Fruit fly (Drosophila melanogaster): ENCODE results near the gene CG9641.

Gene CG9641

DNA sequence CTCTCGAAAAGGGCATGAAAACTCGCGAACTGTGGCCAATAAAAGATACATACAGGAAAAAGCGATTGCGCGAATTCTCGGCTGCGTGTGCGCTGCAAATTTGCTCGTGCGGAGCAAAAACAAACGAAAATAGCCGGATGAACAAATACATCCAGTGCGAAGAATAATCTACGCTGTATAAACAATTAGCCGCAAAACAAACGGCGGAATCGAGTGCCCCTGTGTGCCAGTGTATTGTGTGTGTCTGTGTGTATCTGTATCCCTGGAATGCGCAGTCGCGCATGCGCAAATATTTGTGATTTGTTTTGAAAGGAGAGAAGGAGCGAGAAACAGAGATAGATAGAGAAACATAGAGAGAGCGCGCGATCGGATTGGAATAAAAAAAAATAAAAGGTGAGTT lies 22.9 kb upstream of the CG9641 start (continued):
- TF ChIP-seq sd (tag; optimal IDR thresholded peaks at IDR 0.05) (peak; percentile 53), CG13624 (GFP tag; optimal IDR thresholded peaks at IDR 0.05) (no peak), lilli (GFP tag; optimal IDR thresholded peaks at IDR 0.05) (no peak), CG6254 (GFP tag; optimal IDR thresholded peaks at IDR 0.05) (peak; percentile 92), otp (GFP tag; IDR thresholded peaks at IDR 0.05) (no peak), CG5180 (GFP tag; optimal IDR thresholded peaks at IDR 0.05) (no peak), CG17612 (GFP tag; IDR thresholded peaks at IDR 0.05) (no peak), Atf-2 (GFP tag; optimal IDR thresholded peaks at IDR 0.05) (no peak), ac (GFP tag; optimal IDR thresholded peaks at IDR 0.05) (peak; percentile 44), prd (optimal IDR thresholded peaks at IDR 0.05) (no peak), prd (GFP tag; IDR thresholded peaks at IDR 0.05) (no peak), zen (tag; optimal IDR thresholded peaks at IDR 0.05) (peak; percentile 41), Ets65A (GFP tag) (peak; percentile 9), zfh1 (GFP tag; IDR thresholded peaks at IDR 0.05) (peak; percentile 30; the same call in 1 of the 3 replicates), CG6791 (GFP tag; IDR thresholded peaks at IDR 0.05; ENCODE audit: partially characterized antibody) (peak; percentile 5; the same call in 1 of the 3 replicates), sob (GFP tag; IDR thresholded peaks at IDR 0.05) (no peak), zf30C (GFP tag; optimal IDR thresholded peaks at IDR 0.05) (peak; percentile 61), Meics (GFP tag; optimal IDR thresholded peaks at IDR 0.05) (no peak), insv (GFP tag; optimal IDR thresholded peaks at IDR 0.05) (no peak)

DNA sequence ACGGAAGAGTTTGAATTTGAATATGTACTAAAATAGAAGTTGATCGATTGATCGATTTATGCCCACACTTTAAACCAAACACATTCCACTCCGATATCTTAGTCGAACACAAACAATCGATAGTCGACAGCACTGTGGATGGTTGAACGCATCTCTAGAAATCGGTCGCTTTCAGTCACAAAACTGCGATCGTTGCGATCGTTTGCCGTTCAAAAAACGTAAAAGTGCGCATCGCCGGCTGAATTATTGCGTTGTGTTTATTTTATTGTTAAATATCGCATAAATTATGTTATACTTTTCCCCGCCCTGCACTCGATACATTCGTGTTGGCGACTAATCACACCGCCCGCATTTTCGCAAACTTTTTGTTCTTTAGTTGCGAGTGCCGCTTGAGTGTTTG lies 22.5 kb upstream of the CG9641 start, which contains the start of gene Ccdc85:
Gene Ccdc85, plus strand, starts transcription at position 174 of the 400 bp plus-strand sequence.
- TF ChIP-seq Lhr (GFP tag; optimal IDR thresholded peaks at IDR 0.05) (peak; percentile 12), dan (GFP tag; IDR thresholded peaks at IDR 0.05) (no peak), CG7987 (GFP tag; optimal IDR thresholded peaks at IDR 0.05) (no peak), Ptx1 (GFP tag; IDR thresholded peaks at IDR 0.05) (no peak), ap (GFP tag; IDR thresholded peaks at IDR 0.05) (no peak), lov (optimal IDR thresholded peaks at IDR 0.05) (no peak), lov (GFP tag; IDR thresholded peaks at IDR 0.05) (0 out of 3 replicates have a peak, but pooled peaks have one; percentile 26), Bdp1 (GFP tag; optimal IDR thresholded peaks at IDR 0.05) (no peak), CG3847 (GFP tag; IDR thresholded peaks at IDR 0.05) (0 out of 2 replicates have a peak, but pooled peaks have one; percentile 28), CG8765 (GFP tag; IDR thresholded peaks at IDR 0.05) (no peak), CG14441 (GFP tag; IDR thresholded peaks at IDR 0.05) (no peak), CG14860 (GFP tag; IDR thresholded peaks at IDR 0.05; ENCODE audit: partially characterized antibody) (peak; percentile 97), CG18764 (GFP tag; optimal IDR thresholded peaks at IDR 0.05) (no peak), CG17829 (tag; optimal IDR thresholded peaks at IDR 0.05) (peak; percentile 44), crol (GFP tag; IDR thresholded peaks at IDR 0.05) (no peak), gro (GFP tag; optimal IDR thresholded peaks at IDR 0.05) (peak; percentile 8), nerfin-2 (GFP tag; IDR thresholded peaks at IDR 0.05; ENCODE audit: partially characterized antibody) (peak; percentile 99), schlank (tag; optimal IDR thresholded peaks at IDR 0.05) (no peak), Hr51 (GFP tag; optimal IDR thresholded peaks at IDR 0.05) (no peak), hth (optimal IDR thresholded peaks at IDR 0.05) (no peak), tna (GFP tag; IDR thresholded peaks at IDR 0.05; ENCODE audit: partially characterized antibody) (peak; percentile 100), ftz-f1 (GFP tag; optimal IDR thresholded peaks at IDR 0.05) (no peak), vfl (GFP tag; optimal IDR thresholded peaks at IDR 0.05) (peak; percentile 23), zen (tag; optimal IDR thresholded peaks at IDR 0.05) (no peak), gce (GFP tag; IDR thresholded peaks at IDR 0.05) (no peak), Doc2 (GFP tag; IDR thresholded peaks at IDR 0.05) (no peak), row (GFP tag; IDR thresholded peaks at IDR 0.05) (peak; percentile 21; the same call in 1 of the 3 replicates), cg (GFP tag; optimal IDR thresholded peaks at IDR 0.05) (no peak), abd-A (tag; optimal IDR thresholded peaks at IDR 0.05) (no peak), CG13624 (GFP tag; optimal IDR thresholded peaks at IDR 0.05) (peak; percentile 55), NfI (GFP tag; optimal IDR thresholded peaks at IDR 0.05) (no peak), CG2712 (tag; optimal IDR thresholded peaks at IDR 0.05) (peak; percentile 51), zf30C (GFP tag; optimal IDR thresholded peaks at IDR 0.05) (no peak), Rfx (GFP tag; IDR thresholded peaks at IDR 0.05) (peak; percentile 19; the same call in 1 of the 2 replicates), CG17802 (tag; optimal IDR thresholded peaks at IDR 0.05) (peak; percentile 6)

All from whole organism, embryonic.